Worm (Caenorhabditis elegans) whole organism, late embryonic: ENCODE measurements around the gene nhr-183.

ENCODE experiments used
- C08G9.2 ChIP-seq: sonication (generic microtip); optimal IDR thresholded peaks from 2 replicates; lab custom pipeline; 2016; ENCODE audit warnings: mild to moderate bottlenecking, missing genetic modification characterization, moderate library complexity, missing compliant biosample characterization
- C38D4.7 ChIP-seq: fragments of 200-800 bp; sonication (Bioruptor generic); optimal IDR thresholded peaks from 2 replicates; lab custom pipeline; 2018; ENCODE audit warnings: mild to moderate bottlenecking, missing genetic modification characterization, moderate library complexity, missing compliant biosample characterization
- K09A11.1 ChIP-seq: sonication (generic microtip); optimal IDR thresholded peaks from 2 replicates; lab custom pipeline; 2017; ENCODE audit warnings: antibody characterized with exemption, mild to moderate bottlenecking, missing genetic modification characterization, missing compliant biosample characterization; ENCODE audit not compliant: insufficient read depth
- T23F11.4 ChIP-seq: fragments of 200-800 bp; sonication (Bioruptor generic); optimal IDR thresholded peaks from 2 replicates; lab custom pipeline; 2018; ENCODE audit warnings: mild to moderate bottlenecking, missing genetic modification characterization, missing compliant biosample characterization
- Y22D7AL.16 ChIP-seq: sonication (generic microtip); optimal IDR thresholded peaks from 2 replicates; lab custom pipeline; 2016; ENCODE audit warnings: missing genetic modification characterization, missing compliant biosample characterization
- ahr-1 ChIP-seq: sonication (generic microtip); optimal IDR thresholded peaks from 2 replicates; lab custom pipeline; 2016; ENCODE audit warnings: missing genetic modification characterization, missing compliant biosample characterization
- ceh-18 ChIP-seq: sonication (generic microtip); optimal IDR thresholded peaks from 2 replicates; lab custom pipeline; 2016; ENCODE audit warnings: missing genetic modification characterization, missing compliant biosample characterization
- ceh-19 ChIP-seq: fragments of 200-800 bp; sonication (Bioruptor generic); optimal IDR thresholded peaks from 2 replicates; lab custom pipeline; 2018; ENCODE audit warnings: mild to moderate bottlenecking, missing genetic modification characterization, missing compliant biosample characterization
- ceh-2 ChIP-seq: sonication (generic microtip); optimal IDR thresholded peaks from 2 replicates; lab custom pipeline; 2016; ENCODE audit warnings: missing genotype, missing genetic modification characterization, missing compliant biosample characterization
- ceh-24 ChIP-seq: sonication (generic microtip); optimal IDR thresholded peaks from 2 replicates; lab custom pipeline; 2016; ENCODE audit warnings: mild to moderate bottlenecking, missing genetic modification characterization, missing compliant biosample characterization
- ceh-31 ChIP-seq: sonication (generic microtip); optimal IDR thresholded peaks from 2 replicates; lab custom pipeline; 2016; ENCODE audit warnings: missing genetic modification characterization, missing compliant biosample characterization
- ceh-34 ChIP-seq: sonication (generic microtip); optimal IDR thresholded peaks from 2 replicates; lab custom pipeline; 2016; ENCODE audit warnings: mild to moderate bottlenecking, missing genetic modification characterization, missing compliant biosample characterization
- ceh-45 ChIP-seq: fragments of 200-800 bp; sonication (Bioruptor generic); IDR thresholded peaks from 2 replicates; pipeline ENCODE4 v1.3.6; 2022; ENCODE audit warnings: missing genetic modification reagents, missing genetic modification characterization, missing compliant biosample characterization
- ceh-9 ChIP-seq: sonication (generic microtip); optimal IDR thresholded peaks from 2 replicates; lab custom pipeline; 2016; ENCODE audit warnings: mild to moderate bottlenecking, missing genetic modification characterization, inconsistent platforms, missing compliant biosample characterization
- dmd-4 ChIP-seq: sonication (generic microtip); optimal IDR thresholded peaks from 2 replicates; lab custom pipeline; 2016; ENCODE audit warnings: borderline replicate concordance, missing genetic modification characterization, missing compliant biosample characterization
- fax-1 ChIP-seq: sonication (generic microtip); optimal IDR thresholded peaks from 2 replicates; lab custom pipeline; 2016; ENCODE audit warnings: missing genotype, missing genetic modification characterization, missing compliant biosample characterization
- gmeb-2 ChIP-seq: sonication (generic microtip); optimal IDR thresholded peaks from 2 replicates; lab custom pipeline; 2016; ENCODE audit warnings: missing genetic modification characterization, inconsistent platforms, missing compliant biosample characterization
- hlh-15 ChIP-seq: sonication (generic microtip); optimal IDR thresholded peaks from 2 replicates; lab custom pipeline; 2016; ENCODE audit warnings: missing genetic modification characterization, missing compliant biosample characterization
- hlh-30 ChIP-seq: sonication (generic microtip); optimal IDR thresholded peaks from 2 replicates; lab custom pipeline; 2017; ENCODE audit warnings: antibody characterized with exemption, missing genetic modification characterization, missing compliant biosample characterization; ENCODE audit not compliant: insufficient read depth
- hlh-6 ChIP-seq: sonication (generic microtip); optimal IDR thresholded peaks from 2 replicates; lab custom pipeline; 2016; ENCODE audit warnings: missing genotype, missing genetic modification characterization, missing compliant biosample characterization
- lim-6 ChIP-seq: sonication (generic microtip); optimal IDR thresholded peaks from 2 replicates; lab custom pipeline; 2016; ENCODE audit warnings: missing genetic modification characterization, missing compliant biosample characterization
- madf-2 ChIP-seq: sonication (generic microtip); optimal IDR thresholded peaks from 2 replicates; lab custom pipeline; 2017; ENCODE audit warnings: missing genetic modification characterization, missing compliant biosample characterization
- mec-3 ChIP-seq: sonication (generic microtip); optimal IDR thresholded peaks from 2 replicates; lab custom pipeline; 2016; ENCODE audit warnings: borderline replicate concordance, missing genetic modification characterization, missing compliant biosample characterization
- nfya-1 ChIP-seq: sonication (generic microtip); optimal IDR thresholded peaks from 2 replicates; lab custom pipeline; 2017; ENCODE audit warnings: missing genetic modification characterization, mild to moderate bottlenecking, missing compliant biosample characterization, antibody characterized with exemption, moderate library complexity
- nhr-11 ChIP-seq: fragments of 150-350 bp; optimal IDR thresholded peaks from 2 replicates; lab custom pipeline; 2014; ENCODE audit warnings: missing biosample characterization, missing genetic modification characterization
- nhr-232 ChIP-seq: sonication (generic microtip); optimal IDR thresholded peaks from 2 replicates; lab custom pipeline; 2016; ENCODE audit warnings: missing genetic modification characterization, missing compliant biosample characterization
- pha-2 ChIP-seq: sonication (generic microtip); optimal IDR thresholded peaks from 2 replicates; lab custom pipeline; 2017; ENCODE audit warnings: mild to moderate bottlenecking, missing genetic modification characterization, missing compliant biosample characterization
- pha-4 ChIP-seq: fragments of 150-350 bp; optimal IDR thresholded peaks from 2 replicates; lab custom pipeline; 2018; ENCODE audit warnings: missing biosample characterization, missing genetic modification reagents, missing genetic modification characterization
- rnt-1 ChIP-seq: sonication (generic microtip); optimal IDR thresholded peaks from 2 replicates; lab custom pipeline; 2016; ENCODE audit warnings: missing genetic modification characterization, missing compliant biosample characterization
- sdc-2 ChIP-seq: sonication (generic microtip); optimal IDR thresholded peaks from 2 replicates; lab custom pipeline; 2016; ENCODE audit warnings: missing genotype, missing genetic modification characterization, missing compliant biosample characterization
- tbx-2 ChIP-seq: sonication (generic microtip); optimal IDR thresholded peaks from 2 replicates; lab custom pipeline; 2016; ENCODE audit warnings: missing genetic modification characterization, missing compliant biosample characterization
- ttx-3 ChIP-seq: sonication (generic microtip); optimal IDR thresholded peaks from 2 replicates; lab custom pipeline; 2016; ENCODE audit warnings: missing genetic modification reagents, missing genetic modification characterization, missing compliant biosample characterization
- unc-55 ChIP-seq: sonication (generic microtip); optimal IDR thresholded peaks from 2 replicates; lab custom pipeline; 2017; ENCODE audit warnings: missing biosample characterization, missing genetic modification reagents, missing genetic modification characterization
- zip-5 ChIP-seq: sonication (generic microtip); optimal IDR thresholded peaks from 2 replicates; lab custom pipeline; 2016; ENCODE audit warnings: missing genetic modification characterization, missing compliant biosample characterization

The nhr-183 gene

ce11 chrV:2278543-2278942 is 14.1 kb upstream of the nhr-183 start, which contains the start of gene fbxa-137:
Gene fbxa-137 (plus strand): TSS chrV:2278816.
- TF ChIP-seq pha-2 (tag; lab: Kevin White, UChicago) (peak; percentile 7), ceh-34 (tag; lab: Kevin White, UChicago) (peak; percentile 87), ceh-31 (tag; lab: Kevin White, UChicago) (peak; percentile 12), dmd-4 (no peak), nfya-1 (tag; lab: Kevin White, UChicago) (peak; percentile 35)

ce11 chrV:2278052-2278451 is 13.6 kb upstream of the nhr-183 start, which contains the start of gene nhr-59:
Gene nhr-59 (minus strand): TSS chrV:2278265.
- TF ChIP-seq ceh-2 (tag; lab: Kevin White, UChicago): no peak
- peak; percentile 44 for TF ChIP-seq hlh-30 (tag; lab: Kevin White, UChicago)

- TF ChIP-seq ttx-3 (tag; lab: Kevin White, UChicago): no peak
- no peak for TF ChIP-seq pha-2 (tag; lab: Kevin White, UChicago)
Measured at ce11 chrV:2277260-2277659, 12.8 kb upstream of the nhr-183 start.

ce11 chrV:2274253-2274892 is 9.9 kb upstream of the nhr-183 start, which contains the start of the genes Y5H2A.4 and abu-4:
Gene Y5H2A.4 (minus strand): TSS chrV:2274353.
Gene abu-4 (plus strand): TSS chrV:2274842.
- TF ChIP-seq tbx-2 (no peak), nhr-232 (no peak), madf-2 (tag; lab: Kevin White, UChicago) (no peak), ceh-45 (GFP tag; lab: Robert Waterston, UW) (no peak), C08G9.2 (tag; lab: Kevin White, UChicago) (no peak), ceh-9 (tag; lab: Kevin White, UChicago) (no peak), nhr-11 (no peak), C38D4.7 (no peak), lim-6 (tag; lab: Kevin White, UChicago) (no peak), unc-55 (GFP tag; lab: Kevin White, UChicago) (no peak), hlh-6 (tag; lab: Kevin White, UChicago) (no peak)

- TF ChIP-seq gmeb-2 (tag; lab: Kevin White, UChicago) (no peak), hlh-15 (tag; lab: Kevin White, UChicago) (no peak), ceh-18 (tag; lab: Kevin White, UChicago) (no peak), fax-1 (tag; lab: Kevin White, UChicago) (no peak), rnt-1 (tag; lab: Kevin White, UChicago) (no peak), ahr-1 (tag; lab: Kevin White, UChicago) (no peak), zip-5 (no peak), C08G9.2 (tag; lab: Kevin White, UChicago) (no peak), K09A11.1 (no peak), sdc-2 (no peak), mec-3 (tag; lab: Kevin White, UChicago) (no peak), lim-6 (tag; lab: Kevin White, UChicago) (no peak), T23F11.4 (GFP tag; lab: Kevin White, UChicago) (no peak)
Measured at ce11 chrV:2271750-2272149, 7.3 kb upstream of the nhr-183 start, which contains the start of gene Y5H2A.1. Gene Y5H2A.1 (minus strand): TSS chrV:2271850.

- TF ChIP-seq ceh-9 (tag; lab: Kevin White, UChicago) (no peak), pha-4 (tag; lab: Kevin White, UChicago) (no peak), ceh-34 (tag; lab: Kevin White, UChicago) (no peak), ceh-24 (tag; lab: Kevin White, UChicago) (no peak), Y22D7AL.16 (no peak), ceh-19 (no peak)
Measured at ce11 chrV:2266958-2267357, 2.5 kb upstream of the nhr-183 start, which contains the start of gene nhr-275. Gene nhr-275 (minus strand): TSS chrV:2267058.
